Fruit fly (Drosophila melanogaster): ENCODE measurements around the gene Mcm6.

Mcm6 gene

DNA sequence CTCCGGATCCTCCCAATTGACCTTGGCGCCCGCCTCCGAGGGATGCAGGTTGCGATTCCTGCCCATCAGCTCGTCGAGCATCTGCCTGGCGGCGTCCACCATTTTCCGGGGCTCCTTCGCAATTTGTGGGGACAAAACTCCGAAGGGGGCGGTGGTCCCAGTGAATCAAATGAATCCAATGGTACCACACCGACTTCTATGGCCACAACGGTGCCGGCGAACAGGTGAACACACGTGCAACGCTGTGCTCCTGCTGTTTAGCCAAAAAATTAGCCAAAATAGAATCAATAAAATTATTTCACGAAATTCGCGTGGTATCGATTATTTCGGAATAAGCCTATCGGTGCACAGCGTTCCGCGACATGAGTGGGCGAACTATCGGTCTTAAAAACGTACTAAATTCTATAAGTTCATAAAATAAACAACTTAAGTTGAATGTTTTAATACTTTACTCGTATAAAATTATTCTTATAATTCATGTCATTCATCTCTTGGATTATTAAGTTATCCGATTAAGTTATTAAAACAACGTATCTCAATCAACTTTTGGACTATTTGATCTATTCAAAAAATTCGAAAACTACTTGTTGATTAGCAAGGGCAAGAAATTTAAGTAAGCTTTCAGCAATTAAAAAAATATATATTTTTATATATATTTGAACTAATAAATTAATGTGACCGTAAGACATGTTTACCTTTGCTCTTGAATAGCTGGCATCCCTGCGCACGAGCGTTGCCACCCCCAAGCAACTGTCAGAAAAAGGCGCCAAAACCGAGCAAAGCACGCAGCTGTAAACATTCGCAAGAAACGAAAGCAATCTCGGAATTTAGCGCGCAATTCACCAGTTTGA lies at the start of gene Mcm6, which contains the start of gene CG3198:
TSS of gene Mcm6 (plus strand) at position 751 of the 851 bp plus-strand sequence.
TSS of gene CG3198 (minus strand) at position 337 of the 851 bp plus-strand sequence.
- TF ChIP-seq CG8478 (optimal IDR thresholded peaks at IDR 0.05) (no peak), EcR (GFP tag; optimal IDR thresholded peaks at IDR 0.05) (no peak), Dll (optimal IDR thresholded peaks at IDR 0.05) (no peak), pan (optimal IDR thresholded peaks at IDR 0.05) (no peak), psq (optimal IDR thresholded peaks at IDR 0.05) (no peak), usp (GFP tag; optimal IDR thresholded peaks at IDR 0.05) (no peak)

DNA sequence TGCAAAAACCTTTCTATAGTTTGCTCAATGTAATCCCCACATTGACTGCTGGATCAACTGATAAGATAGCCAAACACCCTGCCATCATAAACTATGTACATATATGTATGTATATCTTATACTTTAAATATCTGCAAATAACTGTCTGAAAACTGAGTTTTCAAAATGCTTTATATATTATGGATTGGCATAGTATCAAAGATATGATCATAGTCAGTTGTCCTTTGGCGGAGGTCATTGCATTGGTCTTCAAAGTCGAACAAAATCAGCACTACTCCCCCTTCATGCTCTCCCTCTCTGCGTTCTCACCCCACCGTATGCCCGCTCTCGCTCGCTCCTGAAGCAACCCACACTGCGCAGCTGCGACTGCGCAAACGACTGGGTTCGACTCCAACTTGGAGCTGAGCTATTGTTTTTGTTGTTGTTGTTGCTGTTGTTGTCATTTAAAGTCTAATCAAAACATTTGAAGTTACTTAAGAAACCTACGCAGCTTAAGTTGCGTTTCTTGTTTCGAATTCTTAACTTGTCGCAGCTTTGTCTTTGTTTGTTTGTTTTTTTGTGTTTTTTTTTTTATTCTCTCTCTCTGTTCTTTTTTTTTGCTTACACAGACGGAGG lies 49.1 kb upstream of the Mcm6 start:
- TF ChIP-seq CG8478 (optimal IDR thresholded peaks at IDR 0.05) (no peak), Dll (optimal IDR thresholded peaks at IDR 0.05) (no peak), pan (optimal IDR thresholded peaks at IDR 0.05) (no peak), usp (GFP tag; optimal IDR thresholded peaks at IDR 0.05) (no peak), psq (optimal IDR thresholded peaks at IDR 0.05) (no peak), EcR (GFP tag; optimal IDR thresholded peaks at IDR 0.05) (no peak)

DNA sequence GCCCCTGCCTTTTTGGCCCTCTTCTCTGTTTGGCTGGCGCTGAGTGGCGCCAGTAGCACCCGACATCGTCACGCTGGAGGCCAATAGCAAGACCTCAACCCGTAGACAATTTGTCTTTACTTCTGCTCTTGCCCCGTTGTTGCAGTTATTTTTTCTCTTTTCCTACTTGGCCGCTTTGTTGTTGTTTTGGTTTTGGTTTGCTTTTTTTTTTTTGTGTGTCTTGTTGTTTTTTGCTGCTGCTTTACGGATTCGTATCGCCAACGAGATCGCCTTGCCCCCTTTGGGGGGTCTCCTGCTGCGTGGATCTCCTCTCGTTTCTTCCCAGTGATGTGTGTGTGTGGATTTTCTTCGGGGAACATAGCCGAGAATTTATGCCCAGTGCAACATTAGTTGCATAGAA lies 42.3 kb upstream of the Mcm6 start:
- TF ChIP-seq Dll (optimal IDR thresholded peaks at IDR 0.05), result no peak
- TF ChIP-seq usp (GFP tag; optimal IDR thresholded peaks at IDR 0.05), result no peak
- TF ChIP-seq psq (optimal IDR thresholded peaks at IDR 0.05), result no peak
- no peak for TF ChIP-seq CG8478 (optimal IDR thresholded peaks at IDR 0.05)
- TF ChIP-seq EcR (GFP tag; optimal IDR thresholded peaks at IDR 0.05), result no peak
- no peak for TF ChIP-seq pan (optimal IDR thresholded peaks at IDR 0.05)

DNA sequence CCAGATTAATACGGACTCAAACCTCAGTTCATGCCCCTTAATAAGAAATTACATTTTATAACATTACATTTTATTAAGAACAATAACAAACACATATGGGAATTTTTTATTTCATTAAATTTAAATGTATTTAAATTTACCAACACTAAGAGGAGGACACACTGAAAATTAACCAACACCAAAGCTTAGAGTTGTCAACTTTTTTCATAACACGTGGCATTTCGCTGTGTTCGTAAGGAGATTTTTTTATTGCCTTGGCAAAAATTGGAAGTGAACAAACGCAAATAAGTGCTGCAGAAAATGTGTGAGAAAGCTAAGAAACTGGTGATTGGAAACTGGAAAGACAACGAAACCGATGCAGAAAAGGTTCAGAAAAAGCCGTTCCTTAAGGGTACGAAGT lies 40.5 kb upstream of the Mcm6 start, which contains the start of gene CG14443:
TSS of gene CG14443 (plus strand) at position 301 of the 400 bp plus-strand sequence.
- TF ChIP-seq pan (optimal IDR thresholded peaks at IDR 0.05) (no peak), Dll (optimal IDR thresholded peaks at IDR 0.05) (no peak), psq (optimal IDR thresholded peaks at IDR 0.05) (no peak), CG8478 (optimal IDR thresholded peaks at IDR 0.05) (no peak), usp (GFP tag; optimal IDR thresholded peaks at IDR 0.05) (no peak), EcR (GFP tag; optimal IDR thresholded peaks at IDR 0.05) (no peak)

DNA sequence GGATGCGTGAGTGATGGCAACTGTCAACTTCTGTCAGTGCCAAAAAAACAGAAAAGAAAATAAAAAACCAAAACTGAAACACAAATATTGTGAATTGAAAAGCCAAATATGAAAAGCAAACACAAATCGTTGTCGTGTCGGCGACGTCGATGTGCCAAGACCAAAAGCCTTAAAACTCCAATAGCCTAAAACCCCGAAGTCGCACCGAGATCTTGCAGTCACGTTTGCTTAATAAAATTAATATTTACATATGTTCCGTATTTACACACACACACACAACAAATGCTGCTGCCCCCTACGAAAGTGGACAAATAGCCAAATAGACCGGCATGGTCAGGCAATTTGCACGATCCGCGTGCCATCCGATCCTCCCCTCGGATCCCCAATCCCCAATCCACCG lies 36.1 kb upstream of the Mcm6 start:
- TF ChIP-seq usp (GFP tag; optimal IDR thresholded peaks at IDR 0.05), result no peak
- TF ChIP-seq CG8478 (optimal IDR thresholded peaks at IDR 0.05), result no peak
- TF ChIP-seq Dll (optimal IDR thresholded peaks at IDR 0.05), result no peak
- no peak for TF ChIP-seq psq (optimal IDR thresholded peaks at IDR 0.05)
- no peak for TF ChIP-seq EcR (GFP tag; optimal IDR thresholded peaks at IDR 0.05)
- no peak for TF ChIP-seq pan (optimal IDR thresholded peaks at IDR 0.05)

DNA sequence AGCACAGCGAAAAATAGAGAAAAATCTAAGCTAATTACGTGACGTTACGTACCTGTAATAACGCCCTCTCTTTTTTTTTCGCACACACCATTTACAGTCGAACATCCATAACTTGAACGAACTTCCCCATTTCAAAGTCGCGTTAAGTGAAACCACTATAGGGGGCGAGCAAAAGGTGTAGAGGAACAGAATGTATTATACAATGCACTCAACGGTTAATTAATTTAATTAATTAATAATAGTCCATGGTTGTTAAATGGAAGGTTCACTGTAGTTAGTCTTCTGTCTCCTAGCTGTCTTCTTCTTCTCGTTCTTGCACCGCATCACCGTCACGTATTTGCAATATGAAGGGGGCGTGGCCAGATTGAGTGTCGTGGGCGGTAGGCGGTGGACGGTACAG lies 32.6 kb upstream of the Mcm6 start:
- TF ChIP-seq CG8478 (optimal IDR thresholded peaks at IDR 0.05) (no peak), Dll (optimal IDR thresholded peaks at IDR 0.05) (no peak), usp (GFP tag; optimal IDR thresholded peaks at IDR 0.05) (no peak), EcR (GFP tag; optimal IDR thresholded peaks at IDR 0.05) (no peak), pan (optimal IDR thresholded peaks at IDR 0.05) (no peak), psq (optimal IDR thresholded peaks at IDR 0.05) (no peak)

DNA sequence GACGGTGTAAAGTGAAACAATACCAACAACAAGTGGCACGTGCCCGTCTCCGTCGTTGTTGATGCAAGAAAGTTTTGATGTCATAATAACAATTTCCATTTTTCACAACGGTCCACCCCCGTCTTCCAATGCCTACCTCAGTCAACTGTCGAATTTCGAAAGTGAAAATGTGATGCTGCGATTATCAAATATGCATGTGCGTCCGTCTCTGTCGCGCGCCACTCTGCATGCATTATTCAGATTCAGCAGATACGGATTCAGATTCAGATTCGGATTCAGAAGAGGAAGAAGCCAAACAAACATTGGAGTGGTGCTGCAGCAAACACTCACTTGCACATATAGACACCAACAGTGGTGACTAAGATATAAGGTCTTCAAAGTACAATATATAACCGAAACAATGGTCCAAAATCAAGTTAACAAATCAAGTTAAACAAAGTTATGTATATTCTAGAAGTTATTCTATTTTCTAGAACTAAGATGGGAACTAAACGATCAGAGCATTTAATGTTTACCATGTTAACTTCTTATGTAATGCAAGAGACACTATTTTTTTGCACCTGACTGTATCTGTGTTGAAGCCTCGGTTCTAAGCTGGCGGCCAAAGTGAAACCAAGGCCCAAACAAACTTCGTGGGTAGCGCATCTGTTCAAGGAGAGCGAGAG lies 31.5 kb upstream of the Mcm6 start:
- no peak for TF ChIP-seq pan (optimal IDR thresholded peaks at IDR 0.05)
- no peak for TF ChIP-seq psq (optimal IDR thresholded peaks at IDR 0.05)
- no peak for TF ChIP-seq CG8478 (optimal IDR thresholded peaks at IDR 0.05)
- no peak for TF ChIP-seq EcR (GFP tag; optimal IDR thresholded peaks at IDR 0.05)
- TF ChIP-seq Dll (optimal IDR thresholded peaks at IDR 0.05), result no peak
- TF ChIP-seq usp (GFP tag; optimal IDR thresholded peaks at IDR 0.05), result no peak

DNA sequence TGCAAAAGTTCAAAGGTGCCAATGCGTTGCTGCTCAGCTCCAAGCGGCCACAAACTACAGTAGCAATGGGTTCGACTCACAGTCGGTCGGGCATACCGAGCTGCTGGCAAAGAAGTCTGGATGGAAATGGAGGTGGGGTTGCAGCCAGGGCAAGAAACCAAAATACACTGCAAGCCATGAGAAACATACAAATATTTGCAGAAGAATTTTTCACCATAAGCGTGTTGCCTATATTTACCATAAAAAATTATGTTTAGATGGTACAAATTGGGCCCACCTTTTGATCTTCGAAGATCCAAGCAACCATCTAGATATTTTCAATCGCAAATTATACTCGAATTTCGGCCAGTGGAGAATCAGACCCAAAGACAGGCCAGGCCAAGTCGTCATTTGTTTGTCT lies 27.3 kb upstream of the Mcm6 start:
- no peak for TF ChIP-seq CG8478 (optimal IDR thresholded peaks at IDR 0.05)
- no peak for TF ChIP-seq usp (GFP tag; optimal IDR thresholded peaks at IDR 0.05)
- TF ChIP-seq EcR (GFP tag; optimal IDR thresholded peaks at IDR 0.05), result no peak
- no peak for TF ChIP-seq pan (optimal IDR thresholded peaks at IDR 0.05)
- no peak for TF ChIP-seq psq (optimal IDR thresholded peaks at IDR 0.05)
- no peak for TF ChIP-seq Dll (optimal IDR thresholded peaks at IDR 0.05)

DNA sequence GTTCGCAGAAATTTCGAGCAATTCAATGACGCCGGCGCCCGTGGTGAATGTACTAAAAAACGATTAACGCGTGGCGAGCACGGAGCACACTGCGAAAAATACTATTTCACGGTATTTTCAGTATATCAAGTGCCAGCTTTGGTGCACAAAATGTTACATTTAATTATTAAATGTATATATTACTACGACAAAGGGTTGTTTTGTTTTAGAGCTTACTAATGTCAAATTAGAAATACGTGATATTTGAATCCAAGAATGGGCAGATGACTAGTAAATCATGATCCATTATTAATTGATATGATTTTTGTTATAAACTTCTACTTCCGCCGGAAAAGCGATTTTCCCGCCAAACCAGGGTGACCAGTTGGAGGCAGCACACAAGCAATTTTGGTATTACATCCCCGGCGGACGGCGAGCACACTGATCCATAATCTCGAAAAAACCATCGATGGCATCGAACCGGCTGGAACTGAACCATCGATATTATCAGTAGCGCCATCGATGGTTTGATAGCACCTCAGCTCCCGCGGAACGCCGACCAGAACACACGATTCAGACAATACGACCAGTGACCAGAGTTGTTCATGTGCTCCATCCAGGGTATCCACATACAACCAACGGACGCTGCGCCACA lies 19.9 kb upstream of the Mcm6 start, which contains the start of the genes CG3226 and Cdc7:
TSS of gene CG3226 (minus strand) at position 51 of the 634 bp plus-strand sequence.
TSS of gene Cdc7 (plus strand) at position 344 of the 634 bp plus-strand sequence.
- TF ChIP-seq psq (optimal IDR thresholded peaks at IDR 0.05), result no peak

DNA sequence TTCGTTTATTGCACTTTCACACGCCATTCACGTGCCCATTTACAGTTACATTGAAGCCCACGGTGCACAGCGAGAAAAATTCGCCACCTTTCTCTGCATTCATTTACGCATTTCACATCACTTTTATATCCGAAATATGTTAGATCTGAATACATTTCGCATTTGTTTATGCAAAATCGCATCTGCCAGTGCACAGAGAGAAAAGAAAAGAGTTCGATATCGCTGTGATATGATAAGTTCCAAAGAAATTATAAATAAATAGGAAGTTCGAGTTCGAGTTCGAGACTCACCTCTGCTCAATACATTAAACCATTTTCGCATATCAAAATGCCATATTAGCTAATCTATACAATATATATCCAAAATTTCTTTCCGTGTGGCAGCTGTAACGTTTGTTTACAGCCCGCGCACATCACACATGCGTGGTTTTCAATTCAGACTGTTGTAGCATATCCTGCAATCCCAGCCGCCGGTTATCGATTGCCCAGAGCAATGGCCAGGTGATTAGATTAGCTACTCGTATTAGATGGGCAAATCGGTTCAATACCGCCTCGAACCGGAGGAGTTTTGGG lies 18.1 kb upstream of the Mcm6 start:
- no peak for TF ChIP-seq psq (optimal IDR thresholded peaks at IDR 0.05)
- no peak for TF ChIP-seq pan (optimal IDR thresholded peaks at IDR 0.05)
- TF ChIP-seq usp (GFP tag; optimal IDR thresholded peaks at IDR 0.05), result no peak
- no peak for TF ChIP-seq CG8478 (optimal IDR thresholded peaks at IDR 0.05)
- no peak for TF ChIP-seq Dll (optimal IDR thresholded peaks at IDR 0.05)
- no peak for TF ChIP-seq EcR (GFP tag; optimal IDR thresholded peaks at IDR 0.05)

Measured in whole organism.